Fruit fly (Drosophila melanogaster): ENCODE data around the gene UGP.

Gene UGP

dm6 chr3L:9349314-9349733, 9.4 kb downstream of the UGP start, which contains the start of gene PGRP-LF:
Gene PGRP-LF (plus strand): TSS chr3L:9349609.
- TF ChIP-seq Mnt (GFP tag; optimal IDR thresholded peaks at IDR 0.05) (peak; percentile 60), Hr96 (GFP tag; optimal IDR thresholded peaks at IDR 0.05) (peak; percentile 36), CG12768 (GFP tag; optimal IDR thresholded peaks at IDR 0.05) (peak; percentile 85), cic (GFP tag; optimal IDR thresholded peaks at IDR 0.05) (peak; percentile 92), pad (GFP tag; optimal IDR thresholded peaks at IDR 0.05) (no peak), bab1 (GFP tag; optimal IDR thresholded peaks at IDR 0.05) (peak; percentile 24), kay (GFP tag; ENCODE audit: borderline replicate concordance) (peak; percentile 99), CG5204 (GFP tag; optimal IDR thresholded peaks at IDR 0.05) (peak; percentile 38), CG33017 (tag; optimal IDR thresholded peaks at IDR 0.05) (peak; percentile 74), Clk (GFP tag; optimal IDR thresholded peaks at IDR 0.05) (peak; percentile 5), CG11617 (GFP tag; optimal IDR thresholded peaks at IDR 0.05) (peak; percentile 7), CG1620 (GFP tag; optimal IDR thresholded peaks at IDR 0.05) (no peak), CG14711 (tag; optimal IDR thresholded peaks at IDR 0.05) (no peak), CG7101 (tag; optimal IDR thresholded peaks at IDR 0.05) (peak; percentile 54), toe (GFP tag; optimal IDR thresholded peaks at IDR 0.05) (peak; percentile 50)

dm6 chr3L:9345157-9345556, 13.6 kb downstream of the UGP start:
- TF ChIP-seq cic (GFP tag; optimal IDR thresholded peaks at IDR 0.05) = no peak
- no peak for TF ChIP-seq Hr96 (GFP tag; optimal IDR thresholded peaks at IDR 0.05)
- TF ChIP-seq ovo (GFP tag; optimal IDR thresholded peaks at IDR 0.05) = no peak
- no peak for TF ChIP-seq CG33017 (tag; optimal IDR thresholded peaks at IDR 0.05)
- TF ChIP-seq pad (GFP tag; optimal IDR thresholded peaks at IDR 0.05) = no peak
- no peak for TF ChIP-seq CG14711 (tag; optimal IDR thresholded peaks at IDR 0.05)
- no peak for TF ChIP-seq tj (GFP tag; optimal IDR thresholded peaks at IDR 0.05)
- TF ChIP-seq CG7101 (tag; optimal IDR thresholded peaks at IDR 0.05) = no peak

- TF ChIP-seq Clk (GFP tag; optimal IDR thresholded peaks at IDR 0.05) (no peak), toe (GFP tag; optimal IDR thresholded peaks at IDR 0.05) (no peak), tj (GFP tag; optimal IDR thresholded peaks at IDR 0.05) (no peak), CG12768 (GFP tag; optimal IDR thresholded peaks at IDR 0.05) (peak; percentile 42)
Measured at dm6 chr3L:9343963-9344362, 14.8 kb downstream of the UGP start.

dm6 chr3L:9340839-9341238, 17.9 kb downstream of the UGP start:
- no peak for TF ChIP-seq toe (GFP tag; optimal IDR thresholded peaks at IDR 0.05)
- peak; percentile 2 for TF ChIP-seq CG12768 (GFP tag; optimal IDR thresholded peaks at IDR 0.05)
- TF ChIP-seq CG14711 (tag; optimal IDR thresholded peaks at IDR 0.05) = no peak
- no peak for TF ChIP-seq cnc (optimal IDR thresholded peaks at IDR 0.05)
- no peak for TF ChIP-seq kay (GFP tag; ENCODE audit: borderline replicate concordance)
- TF ChIP-seq CG7045 (GFP tag; optimal IDR thresholded peaks at IDR 0.05) = no peak
- TF ChIP-seq bab1 (GFP tag; optimal IDR thresholded peaks at IDR 0.05) = no peak
- TF ChIP-seq CG7101 (tag; optimal IDR thresholded peaks at IDR 0.05) = no peak
- TF ChIP-seq CG11617 (GFP tag; optimal IDR thresholded peaks at IDR 0.05) = no peak
- no peak for TF ChIP-seq tj (GFP tag; optimal IDR thresholded peaks at IDR 0.05)
- TF ChIP-seq cic (GFP tag; optimal IDR thresholded peaks at IDR 0.05) = peak; percentile 21

- TF ChIP-seq CG11617 (GFP tag; optimal IDR thresholded peaks at IDR 0.05) (no peak), CG12768 (GFP tag; optimal IDR thresholded peaks at IDR 0.05) (peak; percentile 40), cic (GFP tag; optimal IDR thresholded peaks at IDR 0.05) (no peak), Hr96 (GFP tag; optimal IDR thresholded peaks at IDR 0.05) (peak; percentile 1), tj (GFP tag; optimal IDR thresholded peaks at IDR 0.05) (no peak), Mnt (GFP tag; optimal IDR thresholded peaks at IDR 0.05) (peak; percentile 30), Clk (GFP tag; optimal IDR thresholded peaks at IDR 0.05) (no peak)
Measured at dm6 chr3L:9340232-9340631, 18.5 kb downstream of the UGP start.

- TF ChIP-seq CG5204 (GFP tag; optimal IDR thresholded peaks at IDR 0.05) (peak; percentile 15), CG33017 (tag; optimal IDR thresholded peaks at IDR 0.05) (peak; percentile 5), kay (GFP tag; ENCODE audit: borderline replicate concordance) (peak; percentile 77), CG11617 (GFP tag; optimal IDR thresholded peaks at IDR 0.05) (no peak), Hr96 (GFP tag; optimal IDR thresholded peaks at IDR 0.05) (no peak), cic (GFP tag; optimal IDR thresholded peaks at IDR 0.05) (no peak)
Measured at dm6 chr3L:9339021-9339420, 19.7 kb downstream of the UGP start.

dm6 chr3L:9338510-9338909, 20.2 kb downstream of the UGP start, which contains the start of gene PGRP-LC:
Gene PGRP-LC (plus strand): TSS chr3L:9338810.
- TF ChIP-seq CG14711 (tag; optimal IDR thresholded peaks at IDR 0.05) (no peak), CG33017 (tag; optimal IDR thresholded peaks at IDR 0.05) (no peak), CG12768 (GFP tag; optimal IDR thresholded peaks at IDR 0.05) (no peak), tj (GFP tag; optimal IDR thresholded peaks at IDR 0.05) (no peak), CG7045 (GFP tag; optimal IDR thresholded peaks at IDR 0.05) (no peak), CG7101 (tag; optimal IDR thresholded peaks at IDR 0.05) (no peak), Crg-1 (GFP tag; optimal IDR thresholded peaks at IDR 0.05) (no peak), toe (GFP tag; optimal IDR thresholded peaks at IDR 0.05) (no peak), cic (GFP tag; optimal IDR thresholded peaks at IDR 0.05) (no peak), CG5204 (GFP tag; optimal IDR thresholded peaks at IDR 0.05) (no peak), kay (GFP tag; ENCODE audit: borderline replicate concordance) (no peak)
